Worm (Caenorhabditis elegans) whole organism, L1 larva: ENCODE measurements around the gene W02G9.4.

Experiments
- ama-1 ChIP-seq: fragments of 150-350 bp; optimal IDR thresholded peaks from 2 replicates; lab custom pipeline; 2014
- ceh-82 ChIP-seq, 3 experiments: fragments of 150-350 bp in 1 of 3; sonication (generic microtip) in 2 of 3; optimal IDR thresholded peaks; 2 replicates each; lab custom pipeline; 2014 to 2017; ENCODE audit warnings: missing biosample characterization in 3 of 3, missing genetic modification characterization in 3 of 3
- fkh-10 ChIP-seq: sonication (generic microtip); optimal IDR thresholded peaks from 2 replicates; lab custom pipeline; 2017; ENCODE audit warnings: missing biosample characterization, missing genetic modification reagents, missing genetic modification characterization
- jun-1 ChIP-seq: fragments of 150-350 bp; optimal IDR thresholded peaks from 2 replicates; lab custom pipeline; 2014; ENCODE audit warnings: missing biosample characterization, missing genetic modification reagents, missing genetic modification characterization
- lin-13 ChIP-seq: fragments of 150-350 bp; optimal IDR thresholded peaks from 2 replicates; lab custom pipeline; 2014; ENCODE audit warnings: missing biosample characterization, missing genetic modification reagents, missing genetic modification characterization
- lsy-2 ChIP-seq, 2 experiments: fragments of 150-350 bp; optimal IDR thresholded peaks; 2 replicates each; lab custom pipeline; 2014; ENCODE audit warnings: missing biosample characterization in 2 of 2, missing genetic modification characterization in 2 of 2
- mdl-1 ChIP-seq, 2 experiments: fragments of 150-350 bp; optimal IDR thresholded peaks; 2 replicates each; lab custom pipeline; 2014 to 2017; ENCODE audit warnings: missing biosample characterization in 2 of 2, missing genetic modification characterization in 2 of 2, inconsistent platforms in 1 of 2
- mep-1 ChIP-seq: fragments of 150-350 bp; optimal IDR thresholded peaks from 2 replicates; lab custom pipeline; 2014; ENCODE audit warnings: missing biosample characterization, missing genetic modification characterization
- nhr-76 ChIP-seq: sonication (generic microtip); optimal IDR thresholded peaks from 2 replicates; lab custom pipeline; 2017; ENCODE audit warnings: missing biosample characterization, missing genetic modification characterization
- snpc-4 ChIP-seq: fragments of 150-350 bp; optimal IDR thresholded peaks from 2 replicates; lab custom pipeline; 2014; ENCODE audit warnings: missing biosample characterization, missing genetic modification characterization
- unc-62 ChIP-seq: fragments of 150-350 bp; optimal IDR thresholded peaks from 2 replicates; lab custom pipeline; 2014; ENCODE audit warnings: missing biosample characterization, missing genetic modification reagents, missing genetic modification characterization
- unc-98 ChIP-seq: fragments of 200-800 bp; sonication (Bioruptor generic); IDR thresholded peaks from 2 replicates; pipeline ENCODE4 v1.3.6; 2022; ENCODE audit warnings: missing genetic modification characterization, missing compliant biosample characterization
- zag-1 ChIP-seq: fragments of 150-350 bp; optimal IDR thresholded peaks from 2 replicates; lab custom pipeline; 2014; ENCODE audit warnings: missing biosample characterization, missing genetic modification characterization

- TF ChIP-seq fkh-10 (GFP tag; lab: Kevin White, UChicago) (no peak), ceh-82 (tag; optimal IDR thresholded peaks at IDR 0.05; lab: Kevin White, UChicago) (no peak), lsy-2 (tag; optimal IDR thresholded peaks at IDR 0.05; lab: Kevin White, UChicago) (peak; percentile 14 to 38), lin-13 (GFP tag; lab: Kevin White, UChicago) (no peak), snpc-4 (tag; lab: Kevin White, UChicago) (no peak), mep-1 (tag; lab: Kevin White, UChicago) (no peak), jun-1 (tag; lab: Kevin White, UChicago) (no peak), ama-1 (lab: Kevin White, UChicago) (no peak), nhr-76 (tag; lab: Kevin White, UChicago) (no peak), zag-1 (tag; lab: Kevin White, UChicago) (no peak), unc-62 (GFP tag; lab: Kevin White, UChicago) (no peak), unc-98 (GFP tag; lab: Robert Waterston, UW) (no peak), mdl-1 (tag; optimal IDR thresholded peaks at IDR 0.05; lab: Kevin White, UChicago) (no peak)
These were observed 9.0 kb upstream of the W02G9.4 start for ce11 chrV:2657682-2658081.
